Worm (Caenorhabditis elegans) whole organism, L1 larva: Measurements from ENCODE around the gene D1086.10.
A peak's percentile ranks its signal among the peaks of the same experiment; 100 is the strongest.

Experiments
- C16A3.4 ChIP-seq: fragments of 150-350 bp; optimal IDR thresholded peaks from 2 replicates; lab custom pipeline; 2014; ENCODE audit warnings: missing biosample characterization, missing genetic modification characterization
- F16B12.6 ChIP-seq: fragments of 150-350 bp; optimal IDR thresholded peaks from 2 replicates; lab custom pipeline; 2014; ENCODE audit warnings: missing biosample characterization, missing genetic modification characterization
- ceh-63 ChIP-seq: fragments of 200-800 bp; sonication (Bioruptor generic); optimal IDR thresholded peaks from 2 replicates; lab custom pipeline; 2018; ENCODE audit warnings: mild to moderate bottlenecking, missing genetic modification characterization, missing compliant biosample characterization
- ceh-8 ChIP-seq: fragments of 200-800 bp; sonication (Bioruptor generic); optimal IDR thresholded peaks from 2 replicates; lab custom pipeline; 2018; ENCODE audit warnings: mild to moderate bottlenecking, missing genetic modification characterization, moderate library complexity, missing compliant biosample characterization
- ceh-90 ChIP-seq: sonication (generic microtip); optimal IDR thresholded peaks from 2 replicates; lab custom pipeline; 2016; ENCODE audit warnings: missing genetic modification characterization, missing compliant biosample characterization
- dsc-1 ChIP-seq: sonication (generic microtip); optimal IDR thresholded peaks from 2 replicates; lab custom pipeline; 2016; ENCODE audit warnings: mild to moderate bottlenecking, missing genetic modification characterization, missing compliant biosample characterization
- efl-1 ChIP-seq, 4 experiments: fragments of 150-350 bp; optimal IDR thresholded peaks in 3 of 4; peaks in 1 of 4; 1 replicate in 1 of 4; 2 replicates in 3 of 4; lab custom pipeline; 2014; ENCODE audit warnings: missing biosample characterization in 2 of 4, missing genetic modification characterization in 2 of 4, missing genetic modification reagents in 2 of 4
- efl-3 ChIP-seq: fragments of 200-800 bp; sonication (Bioruptor generic); optimal IDR thresholded peaks from 2 replicates; lab custom pipeline; 2018; ENCODE audit warnings: mild to moderate bottlenecking, missing genetic modification characterization, missing compliant biosample characterization
- ets-5 ChIP-seq: fragments of 200-800 bp; sonication (Bioruptor generic); IDR thresholded peaks from 2 replicates; pipeline ENCODE4 v1.3.6; 2022; ENCODE audit warnings: missing genetic modification characterization, missing compliant biosample characterization
- hlh-17 ChIP-seq: fragments of 200-800 bp; sonication (Bioruptor generic); optimal IDR thresholded peaks from 2 replicates; lab custom pipeline; 2018; ENCODE audit warnings: missing genetic modification characterization, mild to moderate bottlenecking, missing compliant biosample characterization, moderate library complexity, borderline replicate concordance
- hpl-2 ChIP-seq: fragments of 150-350 bp; optimal IDR thresholded peaks from 2 replicates; lab custom pipeline; 2014; ENCODE audit warnings: missing biosample characterization, missing genetic modification reagents, missing genetic modification characterization
- lin-14 ChIP-seq: fragments of 200-800 bp; sonication (Bioruptor generic); optimal IDR thresholded peaks from 2 replicates; lab custom pipeline; 2018; ENCODE audit warnings: mild to moderate bottlenecking, missing genetic modification characterization, moderate library complexity, missing compliant biosample characterization
- lin-39 ChIP-seq: fragments of 150-350 bp; optimal IDR thresholded peaks from 2 replicates; lab custom pipeline; 2014; ENCODE audit warnings: missing biosample characterization, missing genetic modification reagents, missing genetic modification characterization
- lsy-2 ChIP-seq, 2 experiments: fragments of 150-350 bp; optimal IDR thresholded peaks; 2 replicates each; lab custom pipeline; 2014; ENCODE audit warnings: missing biosample characterization in 2 of 2, missing genetic modification characterization in 2 of 2
- mdl-1 ChIP-seq, 2 experiments: fragments of 150-350 bp; optimal IDR thresholded peaks; 2 replicates each; lab custom pipeline; 2014 to 2017; ENCODE audit warnings: missing biosample characterization in 2 of 2, missing genetic modification characterization in 2 of 2, inconsistent platforms in 1 of 2
- mef-2 ChIP-seq: fragments of 150-350 bp; optimal IDR thresholded peaks from 2 replicates; lab custom pipeline; 2014; ENCODE audit warnings: missing biosample characterization, missing genetic modification characterization
- nhr-19 ChIP-seq: fragments of 200-800 bp; sonication (Bioruptor generic); conservative IDR thresholded peaks from 2 replicates; pipeline ENCODE4 v1.3.6; 2022; ENCODE audit warnings: missing genetic modification characterization, missing compliant biosample characterization
- nhr-20 ChIP-seq: sonication (generic microtip); optimal IDR thresholded peaks from 2 replicates; lab custom pipeline; 2016; ENCODE audit warnings: mild to moderate bottlenecking, missing genetic modification characterization, missing compliant biosample characterization
- nhr-237 ChIP-seq: fragments of 150-350 bp; optimal IDR thresholded peaks from 2 replicates; lab custom pipeline; 2014; ENCODE audit warnings: missing biosample characterization, missing genetic modification characterization
- nhr-71 ChIP-seq: sonication (generic microtip); optimal IDR thresholded peaks from 2 replicates; lab custom pipeline; 2016; ENCODE audit warnings: mild to moderate bottlenecking, missing genetic modification characterization, moderate library complexity, missing compliant biosample characterization
- nhr-85 ChIP-seq: sonication (generic microtip); peaks from one replicate; lab custom pipeline; 2016; ENCODE audit warnings: missing genetic modification characterization, inconsistent platforms, missing compliant biosample characterization
- pqm-1 ChIP-seq: sonication (generic microtip); optimal IDR thresholded peaks from 3 replicates; lab custom pipeline; 2017; ENCODE audit warnings: missing biosample characterization, missing genetic modification characterization
- rnt-1 ChIP-seq: sonication (generic microtip); optimal IDR thresholded peaks from 2 replicates; lab custom pipeline; 2016; ENCODE audit warnings: mild to moderate bottlenecking, missing genetic modification characterization, moderate library complexity, missing compliant biosample characterization
- skn-1 ChIP-seq: fragments of 150-350 bp; optimal IDR thresholded peaks from 2 replicates; lab custom pipeline; 2014; ENCODE audit warnings: missing biosample characterization, missing genetic modification characterization
- snu-23 ChIP-seq: sonication (generic microtip); optimal IDR thresholded peaks from 2 replicates; lab custom pipeline; 2016; ENCODE audit warnings: missing genetic modification characterization, missing compliant biosample characterization
- sptf-1 ChIP-seq: fragments of 150-350 bp; optimal IDR thresholded peaks from 2 replicates; lab custom pipeline; 2014; ENCODE audit warnings: missing biosample characterization, missing genetic modification characterization
- sup-37 ChIP-seq: fragments of 200-800 bp; sonication (Bioruptor generic); optimal IDR thresholded peaks from 2 replicates; lab custom pipeline; 2018; ENCODE audit warnings: mild to moderate bottlenecking, missing genetic modification characterization, missing compliant biosample characterization
- swsn-7 ChIP-seq: sonication (generic microtip); optimal IDR thresholded peaks from 2 replicates; lab custom pipeline; 2016; ENCODE audit warnings: missing genetic modification characterization, missing compliant biosample characterization
- tlp-1 ChIP-seq: fragments of 150-350 bp; optimal IDR thresholded peaks from 2 replicates; lab custom pipeline; 2014; ENCODE audit warnings: missing biosample characterization, missing genetic modification characterization
- unc-62 ChIP-seq: fragments of 150-350 bp; optimal IDR thresholded peaks from 2 replicates; lab custom pipeline; 2014; ENCODE audit warnings: missing biosample characterization, missing genetic modification reagents, missing genetic modification characterization
- unc-86 ChIP-seq: sonication (generic microtip); optimal IDR thresholded peaks from 2 replicates; lab custom pipeline; 2016; ENCODE audit warnings: missing genetic modification characterization, missing compliant biosample characterization
- vab-15 ChIP-seq: sonication (generic microtip); optimal IDR thresholded peaks from 2 replicates; lab custom pipeline; 2017; ENCODE audit warnings: missing genotype, mild to moderate bottlenecking, missing genetic modification characterization, missing compliant biosample characterization
- zag-1 ChIP-seq: fragments of 150-350 bp; optimal IDR thresholded peaks from 2 replicates; lab custom pipeline; 2014; ENCODE audit warnings: missing biosample characterization, missing genetic modification characterization
- ztf-11 ChIP-seq, 2 experiments: sonication (generic microtip); optimal IDR thresholded peaks; 2 replicates each; lab custom pipeline; 2016 to 2017; ENCODE audit warnings: missing genetic modification characterization in 2 of 2, missing biosample characterization in 1 of 2, missing compliant biosample characterization in 1 of 2
- ztf-4 ChIP-seq: fragments of 150-350 bp; optimal IDR thresholded peaks from 2 replicates; lab custom pipeline; 2014; ENCODE audit warnings: missing biosample characterization, missing genetic modification characterization

D1086.10 gene

DNA sequence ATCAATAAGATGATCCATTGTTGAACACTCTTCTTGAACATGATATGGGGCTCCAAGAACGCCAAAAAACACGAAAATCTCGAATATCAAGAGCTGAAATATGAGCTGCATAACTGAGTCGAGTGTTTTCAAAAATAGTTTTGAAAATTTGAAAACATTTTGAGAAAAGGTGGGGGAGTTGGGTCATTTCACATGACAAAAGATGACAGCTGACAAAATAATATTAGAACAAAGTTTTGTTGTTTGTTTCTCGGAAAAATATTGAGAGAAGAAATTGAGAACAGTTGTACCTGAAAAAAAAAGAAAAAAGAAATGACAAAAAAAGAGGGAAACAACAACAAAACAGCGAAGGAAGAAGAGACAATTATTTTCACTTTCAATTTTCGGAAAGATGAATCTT, 16.0 kb downstream of the D1086.10 start, which contains the start of the genes D1086.2 and D1086.1:
Gene D1086.2, minus strand, starts transcription at position 150 of the 400 bp plus-strand sequence.
Gene D1086.1, plus strand, starts transcription at position 340 of the 400 bp plus-strand sequence.
- TF ChIP-seq lin-39 (tag; lab: Kevin White, UChicago) (peak; percentile 16), nhr-71 (peak; percentile 60), pqm-1 (tag; lab: Kevin White, UChicago) (no peak), rnt-1 (tag; lab: Kevin White, UChicago) (peak; percentile 21), lin-14 (GFP tag; lab: Kevin White, UChicago) (peak; percentile 73), lsy-2 (tag; optimal IDR thresholded peaks at IDR 0.05; lab: Kevin White, UChicago) (peak in 1 of 2 experiments; percentile 2), ets-5 (GFP tag; lab: Robert Waterston, UW) (no peak), nhr-19 (GFP tag; lab: Robert Waterston, UW) (peak; percentile 35), nhr-20 (peak; percentile 30), ztf-4 (tag; lab: Kevin White, UChicago) (no peak), ceh-63 (GFP tag; lab: Kevin White, UChicago) (no peak)
- TF ChIP-seq, all 84 proteins: peak for 7

DNA sequence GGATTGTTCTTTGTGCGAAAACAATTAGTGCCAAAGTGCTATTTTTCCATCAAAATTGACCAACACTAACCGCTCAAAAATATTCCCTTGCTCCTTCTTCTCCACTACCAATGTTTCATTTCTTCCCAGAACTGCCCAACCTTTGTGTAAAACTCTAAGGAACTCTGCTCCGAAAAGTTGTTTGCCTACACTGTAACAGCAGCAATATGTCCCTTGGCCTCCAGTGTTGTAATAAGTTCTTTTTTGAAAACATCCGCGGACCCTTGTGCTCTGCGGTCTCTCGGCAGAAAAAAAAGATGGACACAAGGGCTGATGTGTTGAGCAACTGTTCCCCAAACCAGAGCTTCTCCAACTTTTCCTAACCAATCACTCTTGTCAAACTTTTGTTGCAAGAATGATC, 18.3 kb downstream of the D1086.10 start, which contains the start of gene D1086.12:
Gene D1086.12, plus strand, starts transcription at position 301 of the 400 bp plus-strand sequence.
- no peak for TF ChIP-seq ztf-4 (tag; lab: Kevin White, UChicago)
- no peak for TF ChIP-seq vab-15 (tag; lab: Kevin White, UChicago)
- no peak for TF ChIP-seq mef-2
- peak; percentile 25 for TF ChIP-seq rnt-1 (tag; lab: Kevin White, UChicago)
- TF ChIP-seq lin-14 (GFP tag; lab: Kevin White, UChicago): peak; percentile 48
- TF ChIP-seq unc-86 (tag; lab: Kevin White, UChicago): no peak
- no peak for TF ChIP-seq ztf-11 (tag; optimal IDR thresholded peaks at IDR 0.05; lab: Kevin White, UChicago)

DNA sequence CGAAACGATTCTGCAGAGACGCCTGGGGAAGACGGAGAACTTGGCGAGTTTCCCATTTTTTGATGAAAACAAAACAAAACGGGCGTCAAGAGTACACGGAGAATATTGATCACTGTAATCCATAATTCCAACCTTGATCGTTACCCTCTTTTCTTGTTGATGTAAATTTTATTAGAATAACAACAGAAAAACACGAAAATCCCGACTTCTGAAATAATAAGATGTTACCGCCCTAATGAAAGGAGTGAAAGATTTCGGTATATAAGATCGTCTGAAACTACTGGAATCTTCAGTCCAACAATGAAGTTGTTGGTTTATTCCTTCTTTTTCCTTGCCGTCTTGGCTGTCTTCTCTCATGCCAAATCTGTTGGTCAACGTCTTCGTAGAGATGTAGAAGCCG, 21.4 kb downstream of the D1086.10 start, which contains the start of gene D1086.9:
Gene D1086.9, plus strand, starts transcription at position 301 of the 400 bp plus-strand sequence.
- TF ChIP-seq F16B12.6 (tag; lab: Kevin White, UChicago) (no peak), snu-23 (GFP tag; lab: Kevin White, UChicago) (no peak), swsn-7 (tag; lab: Kevin White, UChicago) (no peak), zag-1 (no peak), hlh-17 (GFP tag; lab: Kevin White, UChicago) (no peak), rnt-1 (tag; lab: Kevin White, UChicago) (no peak)

DNA sequence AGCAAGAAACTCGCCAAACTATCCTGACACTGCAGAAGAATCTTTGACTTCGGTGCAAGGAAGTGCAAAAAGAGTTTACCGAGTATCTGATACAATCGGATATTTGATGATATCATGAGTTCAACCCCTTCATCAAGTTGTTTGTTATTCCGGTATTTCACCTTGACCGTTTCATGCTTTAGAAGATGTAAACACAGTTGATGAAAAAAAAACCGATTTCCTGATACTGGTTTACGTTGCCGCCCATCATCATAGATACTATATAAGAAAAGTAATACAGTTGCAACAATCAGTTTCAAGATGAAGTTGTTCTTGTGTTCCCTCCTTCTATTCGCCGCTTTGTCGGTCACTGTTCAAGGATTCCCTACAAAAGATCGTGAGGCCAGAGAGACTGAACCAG, 25.0 kb downstream of the D1086.10 start, which contains the start of gene H39E23.3:
Gene H39E23.3, plus strand, starts transcription at position 301 of the 400 bp plus-strand sequence.
- TF ChIP-seq efl-3 (GFP tag; lab: Kevin White, UChicago): no peak
- no peak for TF ChIP-seq nhr-237 (tag; lab: Kevin White, UChicago)
- TF ChIP-seq unc-62 (GFP tag; lab: Kevin White, UChicago): no peak
- no peak for TF ChIP-seq tlp-1 (tag; lab: Kevin White, UChicago)
- no peak for TF ChIP-seq efl-1 (optimal IDR thresholded peaks at IDR 0.05; lab: Kevin White, UChicago)
- TF ChIP-seq efl-1 (GFP tag; optimal IDR thresholded peaks at IDR 0.05 in 1 of 2; lab: Kevin White, UChicago): no peak
- no peak for TF ChIP-seq mdl-1 (tag; optimal IDR thresholded peaks at IDR 0.05; lab: Kevin White, UChicago)
- no peak for TF ChIP-seq ceh-90
- no peak for TF ChIP-seq sptf-1
- no peak for TF ChIP-seq skn-1 (tag; lab: Kevin White, UChicago)
- no peak for TF ChIP-seq ztf-11 (tag; optimal IDR thresholded peaks at IDR 0.05; lab: Kevin White, UChicago)
- TF ChIP-seq dsc-1 (tag; lab: Kevin White, UChicago): no peak
- TF ChIP-seq ceh-8 (GFP tag; lab: Kevin White, UChicago): no peak
- no peak for TF ChIP-seq pqm-1 (tag; lab: Kevin White, UChicago)
- TF ChIP-seq C16A3.4 (tag; lab: Kevin White, UChicago): no peak
- no peak for TF ChIP-seq nhr-71
- no peak for TF ChIP-seq hpl-2
- no peak for TF ChIP-seq sup-37 (GFP tag; lab: Kevin White, UChicago)
- TF ChIP-seq nhr-85 (tag; lab: Kevin White, UChicago): no peak
